Fruit fly (Drosophila melanogaster) whole organism, embryonic: Measurements from ENCODE around the gene CRAT.

Source experiments
- CG10267 ChIP-seq: fragments of 200-800 bp; sonication (Bioruptor generic); optimal IDR thresholded peaks from 2 replicates; lab custom pipeline; 2018; ENCODE audit warnings: missing biosample characterization, mild to moderate bottlenecking, missing genetic modification characterization, moderate library complexity
- CG10321 ChIP-seq: fragments of 200-800 bp; sonication (Bioruptor generic); IDR thresholded peaks from 2 replicates; pipeline ENCODE4 v1.3.6; 2022; ENCODE audit warnings: missing biosample characterization, missing genetic modification characterization
- CG10959 ChIP-seq: fragments of 200-800 bp; sonication (Bioruptor generic); IDR thresholded peaks from 2 replicates; pipeline ENCODE4 v1.3.6; 2022; ENCODE audit warnings: missing biosample characterization, missing genetic modification characterization
- CG10979 ChIP-seq: fragments of 200-800 bp; sonication (Bioruptor generic); optimal IDR thresholded peaks from 2 replicates; lab custom pipeline; 2018; ENCODE audit warnings: missing biosample characterization, mild to moderate bottlenecking, missing genetic modification characterization, moderate library complexity
- CG11723 ChIP-seq: fragments of 200-800 bp; sonication (Bioruptor generic); optimal IDR thresholded peaks from 2 replicates; lab custom pipeline; 2017; ENCODE audit warnings: missing biosample characterization, mild to moderate bottlenecking, missing genetic modification characterization
- CG12659 ChIP-seq: fragments of 200-800 bp; sonication (Bioruptor generic); optimal IDR thresholded peaks from 3 replicates; lab custom pipeline; 2017; ENCODE audit warnings: mild to moderate bottlenecking, missing biosample characterization, missing genetic modification reagents, missing genetic modification characterization
- CG14014 ChIP-seq: fragments of 200-800 bp; sonication (Bioruptor generic); IDR thresholded peaks from 2 replicates; pipeline ENCODE4 v1.3.6; 2022; ENCODE audit warnings: missing biosample characterization, missing genetic modification characterization
- CG14667 ChIP-seq: fragments of 200-800 bp; sonication (Bioruptor generic); IDR thresholded peaks from 2 replicates; pipeline ENCODE4 v1.3.6; 2022; ENCODE audit warnings: missing biosample characterization, missing genetic modification characterization
- CG15479 ChIP-seq: fragments of 200-800 bp; sonication (Bioruptor generic); optimal IDR thresholded peaks from 3 replicates; lab custom pipeline; 2019; ENCODE audit warnings: missing biosample characterization, mild to moderate bottlenecking, missing genetic modification characterization, moderate library complexity
- CG1647 ChIP-seq: fragments of 200-800 bp; sonication (Bioruptor generic); optimal IDR thresholded peaks from 3 replicates; lab custom pipeline; 2016; ENCODE audit warnings: missing biosample characterization, missing genetic modification characterization
- CG1832 ChIP-seq: fragments of 200-800 bp; sonication (Bioruptor generic); optimal IDR thresholded peaks from 2 replicates; lab custom pipeline; 2017; ENCODE audit warnings: missing biosample characterization, mild to moderate bottlenecking, missing genetic modification characterization, inconsistent platforms
- CG2129 ChIP-seq: fragments of 200-800 bp; sonication (Bioruptor generic); IDR thresholded peaks from 2 replicates; pipeline ENCODE4 v1.3.6; 2022; ENCODE audit warnings: missing biosample characterization, missing genetic modification characterization; ENCODE audit not compliant: partially characterized antibody
- CG3065 ChIP-seq: fragments of 200-800 bp; sonication (Bioruptor generic); optimal IDR thresholded peaks from 2 replicates; lab custom pipeline; 2016; ENCODE audit warnings: missing biosample characterization, missing genetic modification characterization
- CG42726 ChIP-seq: fragments of 200-800 bp; sonication (Bioruptor generic); IDR thresholded peaks from 2 replicates; pipeline ENCODE4 v1.3.6; 2022; ENCODE audit warnings: missing biosample characterization, missing genetic modification characterization; ENCODE audit not compliant: partially characterized antibody
- CG43689 ChIP-seq: fragments of 200-800 bp; sonication (Bioruptor generic); IDR thresholded peaks from 2 replicates; pipeline ENCODE4 v1.3.6; 2022; ENCODE audit warnings: missing biosample characterization, missing genetic modification characterization
- CG6654 ChIP-seq: fragments of 200-800 bp; sonication (Bioruptor generic); optimal IDR thresholded peaks from 2 replicates; lab custom pipeline; 2017; ENCODE audit warnings: missing biosample characterization, mild to moderate bottlenecking, missing genetic modification characterization
- CG7987 ChIP-seq: fragments of 200-800 bp; sonication (Bioruptor generic); optimal IDR thresholded peaks from 2 replicates; lab custom pipeline; 2018; ENCODE audit warnings: missing biosample characterization, mild to moderate bottlenecking, missing genetic modification characterization, moderate library complexity
- Dip2 ChIP-seq: fragments of 200-800 bp; sonication (Bioruptor generic); IDR thresholded peaks from 2 replicates; pipeline ENCODE4 v1.3.6; 2022; ENCODE audit warnings: missing biosample characterization, missing genetic modification characterization
- Eip74EF ChIP-seq, 2 experiments: fragments of 200-800 bp in 1 of 2; fragments of >200 bp in 1 of 2; sonication (Bioruptor generic) in 1 of 2; optimal IDR thresholded peaks; 2 replicates each; lab custom pipeline; 2017 to 2019; ENCODE audit warnings: missing biosample characterization in 2 of 2, missing genetic modification characterization in 2 of 2, mild to moderate bottlenecking in 1 of 2, moderate library complexity in 1 of 2
- H2.0 ChIP-seq: fragments of 200-800 bp; sonication (Bioruptor generic); IDR thresholded peaks from 2 replicates; pipeline ENCODE4 v1.3.6; 2022; ENCODE audit warnings: missing biosample characterization, missing genetic modification characterization
- HHEX ChIP-seq: fragments of 200-800 bp; sonication (Bioruptor generic); optimal IDR thresholded peaks from 3 replicates; lab custom pipeline; 2017; ENCODE audit warnings: missing biosample characterization, mild to moderate bottlenecking, missing genetic modification characterization, missing genetic modification reagents
- HLH3B ChIP-seq: fragments of 200-800 bp; sonication (Bioruptor generic); IDR thresholded peaks from 2 replicates; pipeline ENCODE4 v1.3.6; 2022; ENCODE audit warnings: missing biosample characterization, missing genetic modification characterization
- HLH4C ChIP-seq: fragments of 200-800 bp; sonication (Bioruptor generic); IDR thresholded peaks from 3 replicates; pipeline ENCODE4 v1.3.6; 2022; ENCODE audit warnings: missing biosample characterization, missing genetic modification characterization; ENCODE audit not compliant: partially characterized antibody
- Lim3 ChIP-seq: fragments of 200-800 bp; sonication (Bioruptor generic); IDR thresholded peaks from 2 replicates; pipeline ENCODE4 v1.3.6; 2022; ENCODE audit warnings: missing biosample characterization, missing genetic modification characterization
- Mad ChIP-seq: fragments of 200-800 bp; sonication (Bioruptor generic); optimal IDR thresholded peaks from 2 replicates; lab custom pipeline; 2016; ENCODE audit warnings: missing biosample characterization, missing genetic modification characterization
- Nf-YB ChIP-seq: fragments of 200-800 bp; sonication (Bioruptor generic); optimal IDR thresholded peaks from 3 replicates; lab custom pipeline; 2019; ENCODE audit warnings: missing biosample characterization, mild to moderate bottlenecking, missing genetic modification characterization, moderate library complexity
- bab2 ChIP-seq: fragments of 200-800 bp; sonication (Bioruptor generic); optimal IDR thresholded peaks from 2 replicates; lab custom pipeline; 2016; ENCODE audit warnings: missing biosample characterization, missing genetic modification characterization
- bigmax ChIP-seq: fragments of 200-800 bp; sonication (Bioruptor generic); optimal IDR thresholded peaks from 2 replicates; lab custom pipeline; 2018; ENCODE audit warnings: missing biosample characterization, mild to moderate bottlenecking, missing genetic modification characterization
- exex ChIP-seq: fragments of 200-800 bp; sonication (Bioruptor generic); optimal IDR thresholded peaks from 4 replicates; lab custom pipeline; 2018; ENCODE audit warnings: missing biosample characterization, mild to moderate bottlenecking, missing genetic modification characterization, moderate library complexity
- gce ChIP-seq: fragments of 200-800 bp; sonication (Bioruptor generic); IDR thresholded peaks from 3 replicates; pipeline ENCODE4 v1.3.6; 2022; ENCODE audit warnings: missing biosample characterization, missing genetic modification characterization
- hth ChIP-seq: fragments of >200 bp; optimal IDR thresholded peaks from 2 replicates; lab custom pipeline; 2017; ENCODE audit warnings: inconsistent platforms
- inv ChIP-seq: fragments of 200-800 bp; sonication (Bioruptor generic); IDR thresholded peaks from 2 replicates; pipeline ENCODE4 v1.3.6; 2022; ENCODE audit warnings: missing biosample characterization, missing genetic modification characterization; ENCODE audit not compliant: partially characterized antibody
- jigr1 ChIP-seq: fragments of 200-800 bp; sonication (Bioruptor generic); IDR thresholded peaks from 3 replicates; pipeline ENCODE4 v1.3.6; 2022; ENCODE audit warnings: missing biosample characterization, missing genetic modification characterization
- kay ChIP-seq: fragments of 200-800 bp; sonication (Bioruptor generic); optimal IDR thresholded peaks from 2 replicates; lab custom pipeline; 2016; ENCODE audit warnings: missing biosample characterization, missing genetic modification characterization
- lilli ChIP-seq: fragments of 200-800 bp; sonication (Bioruptor generic); optimal IDR thresholded peaks from 3 replicates; lab custom pipeline; 2016; ENCODE audit warnings: missing biosample characterization, missing genetic modification characterization
- lmd ChIP-seq: fragments of 200-800 bp; sonication (Bioruptor generic); IDR thresholded peaks from 2 replicates; pipeline ENCODE4 v1.3.6; 2022; ENCODE audit warnings: missing biosample characterization, missing genetic modification characterization
- nerfin-1 ChIP-seq: fragments of 200-800 bp; sonication (Bioruptor generic); optimal IDR thresholded peaks from 3 replicates; lab custom pipeline; 2019; ENCODE audit warnings: missing biosample characterization, mild to moderate bottlenecking, missing genetic modification characterization, moderate library complexity
- nerfin-2 ChIP-seq: fragments of 200-800 bp; sonication (Bioruptor generic); IDR thresholded peaks from 2 replicates; pipeline ENCODE4 v1.3.6; 2022; ENCODE audit warnings: missing biosample characterization, missing genetic modification characterization; ENCODE audit not compliant: partially characterized antibody
- phol ChIP-seq: fragments of 200-800 bp; sonication (Bioruptor generic); optimal IDR thresholded peaks from 3 replicates; lab custom pipeline; 2018; ENCODE audit warnings: missing biosample characterization, mild to moderate bottlenecking, missing genetic modification characterization, moderate library complexity
- pzg ChIP-seq: fragments of 200-800 bp; sonication (Bioruptor generic); optimal IDR thresholded peaks from 3 replicates; lab custom pipeline; 2018; ENCODE audit warnings: missing biosample characterization, mild to moderate bottlenecking, missing genetic modification characterization, moderate library complexity
- rib ChIP-seq: fragments of 200-800 bp; sonication (Bioruptor generic); IDR thresholded peaks from 2 replicates; pipeline ENCODE4 v1.3.6; 2022; ENCODE audit warnings: missing biosample characterization, missing genetic modification characterization
- row ChIP-seq: fragments of 200-800 bp; sonication (Bioruptor generic); IDR thresholded peaks from 3 replicates; pipeline ENCODE4 v1.3.6; 2022; ENCODE audit warnings: missing biosample characterization, missing genetic modification characterization
- sc ChIP-seq, 3 experiments: fragments of >200 bp in 2 of 3; fragments of 200-800 bp in 1 of 3; sonication (Bioruptor generic) in 1 of 3; optimal IDR thresholded peaks; 2 replicates in 2 of 3; 3 replicates in 1 of 3; lab custom pipeline; 2017; ENCODE audit warnings: mild to moderate bottlenecking in 1 of 3, missing biosample characterization in 1 of 3, missing genetic modification characterization in 1 of 3, missing genetic modification reagents in 1 of 3
- slou ChIP-seq: fragments of 200-800 bp; sonication (Bioruptor generic); optimal IDR thresholded peaks from 3 replicates; lab custom pipeline; 2016; ENCODE audit warnings: missing biosample characterization, missing genetic modification characterization
- sqz ChIP-seq: fragments of 200-800 bp; sonication (Bioruptor generic); optimal IDR thresholded peaks from 3 replicates; lab custom pipeline; 2018; ENCODE audit warnings: missing biosample characterization, mild to moderate bottlenecking, missing genetic modification characterization
- twi ChIP-seq: fragments of 200-800 bp; optimal IDR thresholded peaks from 2 replicates; lab custom pipeline; 2019; ENCODE audit warnings: missing biosample characterization, mild to moderate bottlenecking, missing genetic modification characterization, moderate library complexity
- tx ChIP-seq: fragments of 200-800 bp; sonication (Bioruptor generic); optimal IDR thresholded peaks from 2 replicates; lab custom pipeline; 2016; ENCODE audit warnings: missing biosample characterization, missing genetic modification characterization
- unpg ChIP-seq: fragments of 200-800 bp; sonication (Bioruptor generic); optimal IDR thresholded peaks from 3 replicates; lab custom pipeline; 2018; ENCODE audit warnings: missing biosample characterization, mild to moderate bottlenecking, missing genetic modification characterization, moderate library complexity
- wdn ChIP-seq: fragments of 200-800 bp; sonication (Bioruptor generic); IDR thresholded peaks from 2 replicates; pipeline ENCODE4 v1.3.6; 2022; ENCODE audit warnings: missing biosample characterization, missing genetic modification characterization

CRAT gene

DNA sequence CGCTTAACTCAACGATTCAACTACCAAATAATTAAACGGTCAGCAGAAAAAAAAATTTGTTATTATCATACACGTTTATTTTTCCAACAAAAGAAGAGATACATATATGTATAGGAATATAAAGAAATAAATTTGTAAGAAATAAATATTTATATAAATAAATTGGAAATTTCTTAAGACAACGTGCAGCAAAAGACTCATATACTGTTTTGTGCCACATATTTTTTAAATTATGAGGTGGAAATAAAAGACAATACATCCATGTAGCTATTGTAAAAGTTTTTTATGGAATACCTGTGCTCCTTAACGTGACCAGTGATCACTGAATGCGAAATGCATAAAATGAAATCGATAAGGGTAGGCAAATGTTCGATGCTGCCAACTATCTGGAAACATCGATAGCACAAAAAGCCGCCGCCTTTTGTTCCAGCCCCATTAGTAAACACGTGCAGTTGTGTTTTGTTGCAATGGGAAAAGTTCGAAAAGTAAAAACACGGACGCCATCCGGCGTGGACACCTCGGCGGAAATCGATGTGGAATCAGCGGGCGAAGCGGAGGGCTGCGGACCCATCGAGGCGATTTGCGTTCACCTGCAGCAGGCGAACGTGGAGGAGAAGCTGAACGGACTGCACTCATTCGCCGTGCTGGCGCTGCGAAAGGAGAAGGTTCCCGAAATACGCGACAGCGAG lies 7.2 kb downstream of the CRAT start, which contains the start of gene CG10286 (continued):
- no peak for TF ChIP-seq sqz
- peak; percentile 36 for TF ChIP-seq unpg (GFP tag; lab: Kevin White, UChicago)
- TF ChIP-seq Dip2 (GFP tag; lab: Robert Waterston, UW): no peak
- TF ChIP-seq inv: peak; percentile 70
- TF ChIP-seq slou: no peak
- peak; percentile 31; the same call in 1 of the 2 replicates for TF ChIP-seq H2.0 (GFP tag; lab: Robert Waterston, UW)
- no peak for TF ChIP-seq jigr1
- TF ChIP-seq wdn: no peak
- peak; percentile 32; the same call in 1 of the 2 replicates for TF ChIP-seq CG14014
- TF ChIP-seq rib: peak; percentile 11; the same call in 1 of the 2 replicates
- TF ChIP-seq CG7987 (GFP tag; lab: Kevin White, UChicago): peak; percentile 54
- TF ChIP-seq CG15479 (GFP tag; lab: Kevin White, UChicago): no peak
- no peak for TF ChIP-seq tx (GFP tag; lab: Kevin White, UChicago)
- TF ChIP-seq HHEX (GFP tag; lab: Kevin White, UChicago): peak; percentile 9
- no peak for TF ChIP-seq lmd
- no peak for TF ChIP-seq Eip74EF (GFP tag; optimal IDR thresholded peaks at IDR 0.05; lab: Kevin White, UChicago)
- TF ChIP-seq CG1832 (GFP tag; lab: Kevin White, UChicago): no peak
- TF ChIP-seq CG11723 (GFP tag; lab: Kevin White, UChicago): no peak
- TF ChIP-seq bab2 (GFP tag; lab: Kevin White, UChicago): no peak
- TF ChIP-seq row (GFP tag; lab: Robert Waterston, UW): peak; percentile 65
- peak; percentile 54; the same call in 1 of the 2 replicates for TF ChIP-seq nerfin-2 (GFP tag; lab: Robert Waterston, UW)
- no peak for TF ChIP-seq CG3065
- TF ChIP-seq CG10959 (GFP tag; lab: Robert Waterston, UW): no peak
- peak; percentile 65 for TF ChIP-seq CG42726 (GFP tag; lab: Robert Waterston, UW)
- no peak for TF ChIP-seq CG14667 (GFP tag; lab: Robert Waterston, UW)
- no peak for TF ChIP-seq bigmax (GFP tag; lab: Kevin White, UChicago)
- no peak for TF ChIP-seq gce
- peak; percentile 55 for TF ChIP-seq CG10267
- no peak for TF ChIP-seq twi (tag; lab: Kevin White, UChicago)
- TF ChIP-seq phol: peak; percentile 30
- peak; percentile 76 for TF ChIP-seq nerfin-1 (tag; lab: Kevin White, UChicago)
- no peak for TF ChIP-seq Nf-YB (GFP tag; lab: Kevin White, UChicago)
- TF ChIP-seq CG10979: peak; percentile 24
- no peak for TF ChIP-seq kay (GFP tag; lab: Kevin White, UChicago)
- TF ChIP-seq Lim3 (GFP tag; lab: Robert Waterston, UW): no peak
- 0 out of 2 replicates have a peak, but pooled peaks have one; percentile 16 for TF ChIP-seq CG2129 (GFP tag; lab: Robert Waterston, UW)
- peak; percentile 70 for TF ChIP-seq HLH4C
- no peak for TF ChIP-seq CG1647 (GFP tag; lab: Kevin White, UChicago)
- no peak for TF ChIP-seq hth
- TF ChIP-seq Mad (GFP tag; lab: Kevin White, UChicago): no peak
- no peak for TF ChIP-seq CG6654 (GFP tag; lab: Kevin White, UChicago)
- peak; percentile 79 for TF ChIP-seq pzg (GFP tag; lab: Kevin White, UChicago)
- peak; percentile 15 for TF ChIP-seq exex
- TF ChIP-seq CG12659 (GFP tag; lab: Kevin White, UChicago): peak; percentile 42
- no peak for TF ChIP-seq sc (optimal IDR thresholded peaks at IDR 0.05; lab: Kevin White, UChicago)
- no peak for TF ChIP-seq sc (GFP tag; optimal IDR thresholded peaks at IDR 0.05; lab: Kevin White, UChicago)
- peak; percentile 2 for TF ChIP-seq lilli (GFP tag; lab: Kevin White, UChicago)
- TF ChIP-seq CG10321: no peak
- TF ChIP-seq CG43689: no peak
- TF ChIP-seq HLH3B (GFP tag; lab: Robert Waterston, UW): peak; percentile 17; the same call in 1 of the 2 replicates
